Fruit fly (Drosophila melanogaster): Measurements from ENCODE around the gene CG11251.

- TF ChIP-seq psq (optimal IDR thresholded peaks at IDR 0.05) (no peak), usp (GFP tag; optimal IDR thresholded peaks at IDR 0.05) (no peak)
Measured at dm6 chr3L:13111422-13111821, 21.7 kb upstream of the CG11251 start.

All from whole organism.